Worm (Caenorhabditis elegans) whole organism, L4/young adult: ENCODE measurements around the gene srh-265.

Experiments used
- W03F9.2 ChIP-seq: fragments of 150-350 bp; optimal IDR thresholded peaks from 2 replicates; lab custom pipeline; 2014; ENCODE audit warnings: missing biosample characterization, missing genetic modification characterization
- dao-5 ChIP-seq: sonication (generic microtip); optimal IDR thresholded peaks from 2 replicates; lab custom pipeline; 2016; ENCODE audit warnings: missing genotype, missing genetic modification characterization, moderate library complexity, missing compliant biosample characterization
- him-1 ChIP-seq: sonication (generic microtip); optimal IDR thresholded peaks from 2 replicates; lab custom pipeline; 2016; ENCODE audit warnings: missing genotype, missing genetic modification reagents, missing genetic modification characterization, missing compliant biosample characterization

- TF ChIP-seq dao-5 (no peak), W03F9.2 (tag; lab: Kevin White, UChicago) (no peak), him-1 (tag; lab: Kevin White, UChicago) (no peak)
Measured at ce11 chrV:15415951-15416350, at the start of gene srh-265.
